Worm (Caenorhabditis elegans): Measurements from ENCODE around the gene F16G10.2.

F16G10.2 gene

ce11 chrII:2411555-2411954, 36.5 kb downstream of the F16G10.2 start:
- no peak for TF ChIP-seq C17E4.6 (GFP tag; IDR thresholded peaks at IDR 0.05)
- no peak for TF ChIP-seq ccch-3 (GFP tag; optimal IDR thresholded peaks at IDR 0.05)
- no peak for TF ChIP-seq attf-6 (GFP tag; IDR thresholded peaks at IDR 0.05)
- TF ChIP-seq C06A6.2 (GFP tag; conservative IDR thresholded peaks at IDR 0.05): no peak
- TF ChIP-seq ztf-28 (GFP tag; IDR thresholded peaks at IDR 0.05): no peak
- TF ChIP-seq cebp-2 (GFP tag; IDR thresholded peaks at IDR 0.05): no peak
- no peak for TF ChIP-seq unc-62 (GFP tag; optimal IDR thresholded peaks at IDR 0.05)
- no peak for TF ChIP-seq rpc-1 (optimal IDR thresholded peaks at IDR 0.05)
- no peak for TF ChIP-seq rpc-1 (tag; optimal IDR thresholded peaks at IDR 0.05)
- no peak for TF ChIP-seq tbp1 (GFP tag; optimal IDR thresholded peaks at IDR 0.05)
- no peak for TF ChIP-seq nfya-2 (GFP tag; IDR thresholded peaks at IDR 0.05)
- no peak for TF ChIP-seq ZK185.1 (tag; optimal IDR thresholded peaks at IDR 0.05; ENCODE audit: poor library complexity, severe bottlenecking)
- TF ChIP-seq rec-8 (tag; optimal IDR thresholded peaks at IDR 0.05): no peak
- no peak for TF ChIP-seq attf-5 (GFP tag; optimal IDR thresholded peaks at IDR 0.05)
- TF ChIP-seq ekl-4 (GFP tag; IDR thresholded peaks at IDR 0.05): no peak
- no peak for TF ChIP-seq sptf-2 (GFP tag; optimal IDR thresholded peaks at IDR 0.05)

- TF ChIP-seq Y67H2A.10 (GFP tag; conservative IDR thresholded peaks at IDR 0.05) (no peak), ztf-22 (GFP tag; optimal IDR thresholded peaks at IDR 0.05) (no peak), hlh-26 (GFP tag; conservative IDR thresholded peaks at IDR 0.05) (no peak), attf-6 (GFP tag; IDR thresholded peaks at IDR 0.05) (no peak), C17E4.6 (GFP tag; IDR thresholded peaks at IDR 0.05) (no peak), ztf-18 (tag; optimal IDR thresholded peaks at IDR 0.05) (no peak), mcd-1 (GFP tag; IDR thresholded peaks at IDR 0.05) (no peak), F49E8.2 (tag; optimal IDR thresholded peaks at IDR 0.05; ENCODE audit: insufficient read depth) (no peak), nfya-2 (GFP tag; IDR thresholded peaks at IDR 0.05) (no peak), lir-1 (GFP tag; conservative IDR thresholded peaks at IDR 0.05) (no peak), lag-1 (GFP tag; IDR thresholded peaks at IDR 0.05) (no peak), aptf-3 (GFP tag; IDR thresholded peaks at IDR 0.05) (no peak)
Observed at ce11 chrII:2412649-2413048, 37.6 kb downstream of the F16G10.2 start, which contains the start of gene fbxa-182. Gene fbxa-182 (minus strand): TSS chrII:2412749.

- TF ChIP-seq lin-40 (tag; optimal IDR thresholded peaks at IDR 0.05): no peak
- peak; percentile 54 for TF ChIP-seq nhr-80 (tag; optimal IDR thresholded peaks at IDR 0.05)
- no peak for TF ChIP-seq B0261.1 (tag; optimal IDR thresholded peaks at IDR 0.05)
- no peak for TF ChIP-seq let-526 (GFP tag; IDR thresholded peaks at IDR 0.05)
- no peak for TF ChIP-seq unc-62 (GFP tag; optimal IDR thresholded peaks at IDR 0.05)
Observed at ce11 chrII:2415439-2415838, 40.4 kb downstream of the F16G10.2 start, which contains the start of gene fbxa-4. Gene fbxa-4 (minus strand): TSS chrII:2415531.

ce11 chrII:2417889-2418288, 42.8 kb downstream of the F16G10.2 start, which contains the start of the genes F42G2.5 and F42G2.7:
Gene F42G2.5 (minus strand): TSS chrII:2417989.
Gene F42G2.7 (plus strand): TSS chrII:2418158.
- TF ChIP-seq K12H6.12 (tag; optimal IDR thresholded peaks at IDR 0.05) (no peak), Y95B8A.8 (GFP tag; IDR thresholded peaks at IDR 0.05) (no peak), F49E8.2 (tag; optimal IDR thresholded peaks at IDR 0.05; ENCODE audit: insufficient read depth) (no peak), sptf-2 (GFP tag; optimal IDR thresholded peaks at IDR 0.05) (no peak), F33H1.4 (GFP tag; IDR thresholded peaks at IDR 0.05) (no peak), lsl-1 (GFP tag; optimal IDR thresholded peaks at IDR 0.05) (no peak), atf-7 (tag; optimal IDR thresholded peaks at IDR 0.05) (no peak), F10E7.11 (tag; optimal IDR thresholded peaks at IDR 0.05) (no peak), ztf-18 (tag; optimal IDR thresholded peaks at IDR 0.05) (no peak), C17E4.6 (GFP tag; IDR thresholded peaks at IDR 0.05) (no peak), aptf-2 (GFP tag; conservative IDR thresholded peaks at IDR 0.05) (no peak), egl-44 (GFP tag; IDR thresholded peaks at IDR 0.05) (no peak), egl-18 (GFP tag; IDR thresholded peaks at IDR 0.05) (no peak), F23B12.7 (tag; optimal IDR thresholded peaks at IDR 0.05; ENCODE audit: insufficient read depth) (no peak)

Data from whole organism, young adult.